Worm (Caenorhabditis elegans) whole organism, L2 larva: Measurements from ENCODE around the gene irld-40.

Source experiments
- C34F6.9 ChIP-seq: fragments of 150-350 bp; optimal IDR thresholded peaks from 2 replicates; lab custom pipeline; 2014; ENCODE audit warnings: missing biosample characterization, missing genetic modification characterization
- F13H6.1 ChIP-seq: sonication (generic microtip); optimal IDR thresholded peaks from 2 replicates; lab custom pipeline; 2016; ENCODE audit warnings: missing genetic modification characterization, missing compliant biosample characterization
- R02D3.7 ChIP-seq: fragments of 150-350 bp; optimal IDR thresholded peaks from 2 replicates; lab custom pipeline; 2014; ENCODE audit warnings: missing biosample characterization, missing genetic modification characterization
- aly-2 ChIP-seq: fragments of 150-350 bp; optimal IDR thresholded peaks from 2 replicates; lab custom pipeline; 2014; ENCODE audit warnings: missing biosample characterization, missing genetic modification characterization
- ceh-16 ChIP-seq: fragments of 150-350 bp; optimal IDR thresholded peaks from 2 replicates; lab custom pipeline; 2014; ENCODE audit warnings: missing biosample characterization, missing genetic modification characterization
- crh-2 ChIP-seq: sonication (generic microtip); optimal IDR thresholded peaks from 2 replicates; lab custom pipeline; 2017; ENCODE audit warnings: missing biosample characterization, missing genetic modification characterization
- egl-27 ChIP-seq: sonication (generic microtip); optimal IDR thresholded peaks from 3 replicates; lab custom pipeline; 2017; ENCODE audit warnings: missing biosample characterization, missing genetic modification reagents, missing genetic modification characterization
- elt-1 ChIP-seq: fragments of 150-350 bp; optimal IDR thresholded peaks from 2 replicates; lab custom pipeline; 2014; ENCODE audit warnings: missing biosample characterization, missing genetic modification characterization
- elt-3 ChIP-seq: sonication (generic microtip); optimal IDR thresholded peaks from 2 replicates; lab custom pipeline; 2017; ENCODE audit warnings: missing biosample characterization, missing genetic modification characterization
- fos-1 ChIP-seq: fragments of 150-350 bp; optimal IDR thresholded peaks from 2 replicates; lab custom pipeline; 2014; ENCODE audit warnings: missing biosample characterization, missing genetic modification characterization
- gmeb-1 ChIP-seq: fragments of 150-350 bp; optimal IDR thresholded peaks from 2 replicates; lab custom pipeline; 2014; ENCODE audit warnings: missing biosample characterization, missing genetic modification characterization
- lin-11 ChIP-seq: fragments of 150-350 bp; sonication (generic microtip); optimal IDR thresholded peaks from 2 replicates; lab custom pipeline; 2014; ENCODE audit warnings: missing biosample characterization, missing genetic modification characterization, inconsistent platforms, mixed read lengths
- lin-13 ChIP-seq: fragments of 150-350 bp; optimal IDR thresholded peaks from 2 replicates; lab custom pipeline; 2014; ENCODE audit warnings: missing biosample characterization, missing genetic modification reagents, missing genetic modification characterization
- lin-39 ChIP-seq: fragments of 150-350 bp; optimal IDR thresholded peaks from 2 replicates; lab custom pipeline; 2014; ENCODE audit warnings: missing biosample characterization, missing genetic modification reagents, missing genetic modification characterization
- lsy-2 ChIP-seq, 2 experiments: fragments of 150-350 bp in 1 of 2; sonication (generic microtip) in 1 of 2; optimal IDR thresholded peaks; 2 replicates each; lab custom pipeline; 2014 to 2017; ENCODE audit warnings: missing biosample characterization in 2 of 2, missing genetic modification characterization in 2 of 2
- mab-5 ChIP-seq: fragments of 150-350 bp; optimal IDR thresholded peaks from 2 replicates; lab custom pipeline; 2014; ENCODE audit warnings: missing biosample characterization, missing genetic modification characterization
- mbf-1 ChIP-seq: sonication (generic microtip); optimal IDR thresholded peaks from 2 replicates; lab custom pipeline; 2017; ENCODE audit warnings: missing biosample characterization, missing genetic modification characterization
- nhr-10 ChIP-seq: sonication (generic microtip); optimal IDR thresholded peaks from 2 replicates; lab custom pipeline; 2017; ENCODE audit warnings: missing biosample characterization, missing genetic modification characterization
- nhr-11 ChIP-seq: fragments of 150-350 bp; optimal IDR thresholded peaks from 2 replicates; lab custom pipeline; 2014; ENCODE audit warnings: missing biosample characterization, missing genetic modification characterization
- nhr-21 ChIP-seq: fragments of 150-350 bp; optimal IDR thresholded peaks from 2 replicates; lab custom pipeline; 2014; ENCODE audit warnings: missing biosample characterization, missing genetic modification characterization
- nhr-23 ChIP-seq: fragments of 150-350 bp; optimal IDR thresholded peaks from 2 replicates; lab custom pipeline; 2014; ENCODE audit warnings: missing biosample characterization, missing genetic modification reagents, missing genetic modification characterization
- nhr-237 ChIP-seq: fragments of 150-350 bp; optimal IDR thresholded peaks from 2 replicates; lab custom pipeline; 2014; ENCODE audit warnings: missing biosample characterization, missing genetic modification characterization
- nhr-25 ChIP-seq: fragments of 150-350 bp; sonication (generic microtip); optimal IDR thresholded peaks from 3 replicates; lab custom pipeline; 2014; ENCODE audit warnings: missing biosample characterization, missing genetic modification characterization
- nhr-6 ChIP-seq: fragments of 150-350 bp; optimal IDR thresholded peaks from 2 replicates; lab custom pipeline; 2014; ENCODE audit warnings: missing biosample characterization, missing genetic modification characterization
- nhr-77 ChIP-seq: fragments of 150-350 bp; optimal IDR thresholded peaks from 2 replicates; lab custom pipeline; 2014; ENCODE audit warnings: missing biosample characterization, missing genetic modification characterization
- peb-1 ChIP-seq: fragments of 150-350 bp; optimal IDR thresholded peaks from 2 replicates; lab custom pipeline; 2014; ENCODE audit warnings: missing biosample characterization, missing genetic modification characterization
- sem-4 ChIP-seq: fragments of 150-350 bp; optimal IDR thresholded peaks from 2 replicates; lab custom pipeline; 2014; ENCODE audit warnings: missing biosample characterization, missing genetic modification reagents, missing genetic modification characterization
- sma-9 ChIP-seq, 2 experiments: fragments of 150-350 bp in 1 of 2; sonication (generic microtip) in 1 of 2; optimal IDR thresholded peaks; 2 replicates each; lab custom pipeline; 2014 to 2016; ENCODE audit warnings: missing genetic modification characterization in 2 of 2, mild to moderate bottlenecking in 1 of 2, missing biosample characterization in 1 of 2, missing compliant biosample characterization in 1 of 2, missing genetic modification reagents in 1 of 2, moderate library complexity in 1 of 2
- snpc-4 ChIP-seq: fragments of 150-350 bp; optimal IDR thresholded peaks from 2 replicates; lab custom pipeline; 2014; ENCODE audit warnings: missing biosample characterization, missing genetic modification characterization
- unc-39 ChIP-seq: fragments of 150-350 bp; optimal IDR thresholded peaks from 2 replicates; lab custom pipeline; 2014; ENCODE audit warnings: missing biosample characterization, missing genetic modification characterization
- unc-55 ChIP-seq: fragments of 150-350 bp; sonication (generic microtip); optimal IDR thresholded peaks from 3 replicates; lab custom pipeline; 2014; ENCODE audit warnings: missing biosample characterization, missing genetic modification reagents, missing genetic modification characterization
- zag-1 ChIP-seq: fragments of 150-350 bp; optimal IDR thresholded peaks from 2 replicates; lab custom pipeline; 2014; ENCODE audit warnings: missing biosample characterization, missing genetic modification characterization
- ztf-1 ChIP-seq: fragments of 200-800 bp; sonication (Bioruptor generic); conservative IDR thresholded peaks from 2 replicates; pipeline ENCODE4 v1.3.6; 2022; ENCODE audit warnings: missing genetic modification characterization, missing compliant biosample characterization
- ztf-11 ChIP-seq: sonication (generic microtip); optimal IDR thresholded peaks from 2 replicates; lab custom pipeline; 2017; ENCODE audit warnings: missing biosample characterization, missing genetic modification characterization

The irld-40 gene

ce11 chrV:1631717-1632116 lies 30.7 kb upstream of the irld-40 start, which contains the start of gene irld-17:
Gene irld-17, plus strand, starts transcription at chrV:1632017.
- no peak for TF ChIP-seq sma-9 (GFP tag; optimal IDR thresholded peaks at IDR 0.05; lab: Kevin White, UChicago)
- TF ChIP-seq sma-9 (tag; optimal IDR thresholded peaks at IDR 0.05; lab: Kevin White, UChicago), result no peak
- no peak for TF ChIP-seq nhr-11 (tag; lab: Kevin White, UChicago)
- no peak for TF ChIP-seq egl-27 (tag; lab: Kevin White, UChicago)
- no peak for TF ChIP-seq unc-55 (GFP tag; lab: Kevin White, UChicago)
- TF ChIP-seq nhr-21 (tag; lab: Kevin White, UChicago), result no peak
- no peak for TF ChIP-seq crh-2 (tag; lab: Kevin White, UChicago)
- TF ChIP-seq nhr-23 (tag; lab: Kevin White, UChicago), result no peak
- TF ChIP-seq elt-1, result no peak
- TF ChIP-seq snpc-4, result no peak
- TF ChIP-seq nhr-6 (tag; lab: Kevin White, UChicago), result no peak
- no peak for TF ChIP-seq nhr-237 (tag; lab: Kevin White, UChicago)

ce11 chrV:1635859-1636258 lies 26.5 kb upstream of the irld-40 start, which contains the start of gene str-222:
Gene str-222, plus strand, starts transcription at chrV:1636159.
- TF ChIP-seq F13H6.1 (tag; lab: Kevin White, UChicago), result no peak
- TF ChIP-seq nhr-21 (tag; lab: Kevin White, UChicago), result no peak
- TF ChIP-seq lsy-2 (tag; optimal IDR thresholded peaks at IDR 0.05; lab: Kevin White, UChicago), result no peak
- no peak for TF ChIP-seq nhr-11 (tag; lab: Kevin White, UChicago)
- no peak for TF ChIP-seq lin-11
- TF ChIP-seq unc-39, result no peak
- no peak for TF ChIP-seq nhr-237 (tag; lab: Kevin White, UChicago)
- TF ChIP-seq sma-9 (GFP tag; optimal IDR thresholded peaks at IDR 0.05; lab: Kevin White, UChicago), result no peak
- TF ChIP-seq sma-9 (tag; optimal IDR thresholded peaks at IDR 0.05; lab: Kevin White, UChicago), result no peak
- no peak for TF ChIP-seq C34F6.9 (tag; lab: Kevin White, UChicago)
- TF ChIP-seq ztf-11 (tag; lab: Kevin White, UChicago), result no peak
- TF ChIP-seq elt-3 (tag; lab: Kevin White, UChicago), result no peak
- TF ChIP-seq nhr-6 (tag; lab: Kevin White, UChicago), result no peak
- TF ChIP-seq nhr-23 (tag; lab: Kevin White, UChicago), result no peak
- TF ChIP-seq ceh-16 (tag; lab: Kevin White, UChicago), result no peak
- no peak for TF ChIP-seq unc-55 (GFP tag; lab: Kevin White, UChicago)

- TF ChIP-seq elt-3 (tag; lab: Kevin White, UChicago) (no peak), mab-5 (tag; lab: Kevin White, UChicago) (no peak), peb-1 (no peak), sma-9 (GFP tag; optimal IDR thresholded peaks at IDR 0.05; lab: Kevin White, UChicago) (no peak), sma-9 (tag; optimal IDR thresholded peaks at IDR 0.05; lab: Kevin White, UChicago) (no peak), C34F6.9 (tag; lab: Kevin White, UChicago) (no peak), snpc-4 (no peak), nhr-23 (tag; lab: Kevin White, UChicago) (no peak)
Observed at ce11 chrV:1640008-1640407, 22.4 kb upstream of the irld-40 start, which contains the start of gene str-221. Gene str-221, plus strand, starts transcription at chrV:1640308.

- no peak for TF ChIP-seq nhr-25
- TF ChIP-seq sma-9 (GFP tag; optimal IDR thresholded peaks at IDR 0.05; lab: Kevin White, UChicago), result no peak
- TF ChIP-seq sma-9 (tag; optimal IDR thresholded peaks at IDR 0.05; lab: Kevin White, UChicago), result no peak
- no peak for TF ChIP-seq nhr-10 (tag; lab: Kevin White, UChicago)
- TF ChIP-seq gmeb-1 (tag; lab: Kevin White, UChicago), result no peak
- no peak for TF ChIP-seq zag-1 (tag; lab: Kevin White, UChicago)
- TF ChIP-seq ztf-1 (GFP tag; lab: Robert Waterston, UW), result no peak
- TF ChIP-seq sem-4 (tag; lab: Kevin White, UChicago), result no peak
- TF ChIP-seq R02D3.7 (tag; lab: Kevin White, UChicago), result no peak
- TF ChIP-seq mbf-1 (tag; lab: Kevin White, UChicago), result no peak
- no peak for TF ChIP-seq lin-13
- TF ChIP-seq nhr-77 (tag; lab: Kevin White, UChicago), result no peak
- no peak for TF ChIP-seq ztf-11 (tag; lab: Kevin White, UChicago)
- no peak for TF ChIP-seq unc-55 (GFP tag; lab: Kevin White, UChicago)
- no peak for TF ChIP-seq lin-39 (tag; lab: Kevin White, UChicago)
- TF ChIP-seq fos-1 (tag; lab: Kevin White, UChicago), result no peak
- TF ChIP-seq aly-2 (tag; lab: Kevin White, UChicago), result no peak
Observed at ce11 chrV:1642199-1642598, 20.2 kb upstream of the irld-40 start, which contains the start of gene Y46H3D.1. Gene Y46H3D.1, plus strand, starts transcription at chrV:1642499.
